Fruit fly (Drosophila melanogaster) whole organism, embryonic: ENCODE data around the gene mof.

Experiments
- B-H2 ChIP-seq: fragments of 200-800 bp; sonication (Bioruptor generic); optimal IDR thresholded peaks from 2 replicates; lab custom pipeline; 2018; ENCODE audit warnings: missing biosample characterization, mild to moderate bottlenecking, missing genetic modification characterization
- CG10147 ChIP-seq: fragments of 200-800 bp; sonication (Bioruptor generic); optimal IDR thresholded peaks from 2 replicates; lab custom pipeline; 2019; ENCODE audit warnings: missing biosample characterization, mild to moderate bottlenecking, missing genetic modification characterization, moderate library complexity
- CG10543 ChIP-seq: fragments of 200-800 bp; sonication (Bioruptor generic); optimal IDR thresholded peaks from 3 replicates; lab custom pipeline; 2017; ENCODE audit warnings: missing biosample characterization, mild to moderate bottlenecking, missing genetic modification characterization, moderate library complexity
- CG11093 ChIP-seq: fragments of 200-800 bp; sonication (Bioruptor generic); IDR thresholded peaks from 3 replicates; pipeline ENCODE4 v1.3.6; 2022; ENCODE audit warnings: missing biosample characterization, missing genetic modification characterization
- CG12769 ChIP-seq: fragments of 200-800 bp; sonication (Bioruptor generic); optimal IDR thresholded peaks from 2 replicates; lab custom pipeline; 2019; ENCODE audit warnings: missing biosample characterization, mild to moderate bottlenecking, missing genetic modification characterization, moderate library complexity
- CG13287 ChIP-seq: fragments of 200-800 bp; sonication (Bioruptor generic); IDR thresholded peaks from 2 replicates; pipeline ENCODE4 v1.3.6; 2022; ENCODE audit warnings: missing biosample characterization, missing genetic modification characterization; ENCODE audit not compliant: partially characterized antibody
- CG13296 ChIP-seq: fragments of 200-800 bp; sonication (Bioruptor generic); optimal IDR thresholded peaks from 3 replicates; lab custom pipeline; 2018; ENCODE audit warnings: missing biosample characterization, mild to moderate bottlenecking, missing genetic modification characterization
- CG14441 ChIP-seq: fragments of 200-800 bp; sonication (Bioruptor generic); IDR thresholded peaks from 2 replicates; pipeline ENCODE4 v1.3.6; 2022; ENCODE audit warnings: missing biosample characterization, missing genetic modification characterization
- CG15479 ChIP-seq: fragments of 200-800 bp; sonication (Bioruptor generic); optimal IDR thresholded peaks from 3 replicates; lab custom pipeline; 2019; ENCODE audit warnings: missing biosample characterization, mild to moderate bottlenecking, missing genetic modification characterization, moderate library complexity
- CG1603 ChIP-seq: fragments of 200-800 bp; sonication (Bioruptor generic); optimal IDR thresholded peaks from 2 replicates; lab custom pipeline; 2019; ENCODE audit warnings: missing biosample characterization, mild to moderate bottlenecking, missing genetic modification characterization, moderate library complexity
- CG17568 ChIP-seq: fragments of 200-800 bp; sonication (Bioruptor generic); optimal IDR thresholded peaks from 2 replicates; lab custom pipeline; 2018; ENCODE audit warnings: missing biosample characterization, mild to moderate bottlenecking, missing genetic modification characterization, moderate library complexity
- CG18476 ChIP-seq: fragments of 200-800 bp; sonication (Bioruptor generic); optimal IDR thresholded peaks from 2 replicates; lab custom pipeline; 2016; ENCODE audit warnings: missing biosample characterization, mild to moderate bottlenecking, missing genetic modification characterization
- CG3847 ChIP-seq: fragments of 200-800 bp; sonication (Bioruptor generic); IDR thresholded peaks from 2 replicates; pipeline ENCODE4 v1.3.6; 2022; ENCODE audit warnings: missing biosample characterization, missing genetic modification characterization
- CG4282 ChIP-seq: fragments of 200-800 bp; sonication (Bioruptor generic); optimal IDR thresholded peaks from 2 replicates; lab custom pipeline; 2016; ENCODE audit warnings: missing biosample characterization, missing genetic modification characterization
- CG6791 ChIP-seq: fragments of 200-800 bp; sonication (Bioruptor generic); IDR thresholded peaks from 3 replicates; pipeline ENCODE4 v1.3.6; 2022; ENCODE audit warnings: missing biosample characterization, missing genetic modification characterization; ENCODE audit not compliant: partially characterized antibody
- CG7786 ChIP-seq: fragments of 200-800 bp; sonication (Bioruptor generic); optimal IDR thresholded peaks from 2 replicates; lab custom pipeline; 2016; ENCODE audit warnings: missing biosample characterization, missing genetic modification characterization
- CG8089 ChIP-seq: fragments of 200-800 bp; sonication (Bioruptor generic); optimal IDR thresholded peaks from 3 replicates; lab custom pipeline; 2016; ENCODE audit warnings: missing biosample characterization, missing genetic modification characterization
- CG8944 ChIP-seq: fragments of 200-800 bp; sonication (Bioruptor generic); optimal IDR thresholded peaks from 3 replicates; lab custom pipeline; 2016; ENCODE audit warnings: missing biosample characterization, missing genetic modification characterization
- CkIIα-i1 ChIP-seq: fragments of 200-800 bp; sonication (Bioruptor generic); IDR thresholded peaks from 2 replicates; pipeline ENCODE4 v1.3.6; 2022; ENCODE audit warnings: missing biosample characterization, missing genetic modification characterization
- Deaf1 ChIP-seq: fragments of 200-800 bp; optimal IDR thresholded peaks from 3 replicates; lab custom pipeline; 2019; ENCODE audit warnings: missing biosample characterization, mild to moderate bottlenecking, missing genetic modification characterization, moderate library complexity
- E2f1 ChIP-seq: fragments of 200-800 bp; sonication (Bioruptor generic); IDR thresholded peaks from 2 replicates; pipeline ENCODE4 v1.3.6; 2022; ENCODE audit warnings: missing biosample characterization, missing genetic modification characterization
- Elba2 ChIP-seq: fragments of 200-800 bp; sonication (Bioruptor generic); optimal IDR thresholded peaks from 3 replicates; lab custom pipeline; 2016; ENCODE audit warnings: missing biosample characterization, missing genetic modification characterization
- Hmr ChIP-seq: fragments of 200-800 bp; sonication (Bioruptor generic); optimal IDR thresholded peaks from 3 replicates; lab custom pipeline; 2017; ENCODE audit warnings: mild to moderate bottlenecking, missing biosample characterization, missing genetic modification reagents, missing genetic modification characterization
- Mad ChIP-seq: fragments of 200-800 bp; sonication (Bioruptor generic); optimal IDR thresholded peaks from 2 replicates; lab custom pipeline; 2016; ENCODE audit warnings: missing biosample characterization, missing genetic modification characterization
- Med ChIP-seq: fragments of 200-800 bp; sonication (Bioruptor generic); peaks from one replicate; lab custom pipeline; 2016; ENCODE audit warnings: missing biosample characterization, missing genetic modification characterization, mild to moderate bottlenecking, inconsistent platforms, moderate library complexity
- NC2β ChIP-seq: fragments of 200-800 bp; sonication (Bioruptor generic); optimal IDR thresholded peaks from 2 replicates; lab custom pipeline; 2016; ENCODE audit warnings: missing biosample characterization, missing genetic modification characterization
- Rx ChIP-seq: fragments of 200-800 bp; sonication (Bioruptor generic); IDR thresholded peaks from 2 replicates; pipeline ENCODE4 v1.3.6; 2022; ENCODE audit warnings: missing biosample characterization, missing genetic modification characterization
- Stat92E ChIP-seq, 3 experiments: fragments of >200 bp in 2 of 3; fragments of 200-800 bp in 1 of 3; sonication (Bioruptor generic) in 1 of 3; optimal IDR thresholded peaks; 2 replicates each; lab custom pipeline; 2017 to 2019; ENCODE audit warnings: missing biosample characterization in 3 of 3, missing genetic modification characterization in 3 of 3, mild to moderate bottlenecking in 1 of 3, moderate library complexity in 1 of 3
- Taf1 ChIP-seq: fragments of 200-800 bp; sonication (Bioruptor generic); IDR thresholded peaks from 2 replicates; pipeline ENCODE4 v1.3.6; 2022; ENCODE audit warnings: missing biosample characterization, missing genetic modification characterization
- Trl ChIP-seq, 3 experiments: fragments of >200 bp in 2 of 3; fragments of 200-800 bp in 1 of 3; sonication (Bioruptor generic) in 1 of 3; optimal IDR thresholded peaks; 2 replicates in 1 of 3; 3 replicates in 2 of 3; lab custom pipeline; 2016 to 2017; ENCODE audit warnings: missing biosample characterization in 1 of 3, missing genetic modification characterization in 1 of 3
- Xrp1 ChIP-seq: fragments of 200-800 bp; sonication (Bioruptor generic); IDR thresholded peaks from 2 replicates; pipeline ENCODE4 v1.3.6; 2022; ENCODE audit warnings: missing biosample characterization, missing genetic modification characterization
- ara ChIP-seq: fragments of 200-800 bp; sonication (Bioruptor generic); IDR thresholded peaks from 2 replicates; pipeline ENCODE4 v1.3.6; 2022; ENCODE audit warnings: missing biosample characterization, missing genetic modification characterization
- bcd ChIP-seq: fragments of 200-800 bp; sonication (Bioruptor generic); optimal IDR thresholded peaks from 2 replicates; lab custom pipeline; 2017; ENCODE audit warnings: missing biosample characterization, mild to moderate bottlenecking, missing genetic modification characterization
- dimm ChIP-seq: fragments of 200-800 bp; sonication (Bioruptor generic); IDR thresholded peaks from 2 replicates; pipeline ENCODE4 v1.3.6; 2022; ENCODE audit warnings: missing biosample characterization, missing genetic modification characterization
- dmrt99B ChIP-seq: fragments of 200-800 bp; sonication (Bioruptor generic); optimal IDR thresholded peaks from 2 replicates; lab custom pipeline; 2018; ENCODE audit warnings: missing biosample characterization, mild to moderate bottlenecking, missing genetic modification characterization, moderate library complexity
- dpn ChIP-seq, 2 experiments: fragments of 200-800 bp; sonication (Bioruptor generic); optimal IDR thresholded peaks; 3 replicates each; lab custom pipeline; 2016; ENCODE audit warnings: missing biosample characterization in 2 of 2, missing genetic modification characterization in 2 of 2
- jumu ChIP-seq: fragments of 200-800 bp; sonication (Bioruptor generic); optimal IDR thresholded peaks from 3 replicates; lab custom pipeline; 2016; ENCODE audit warnings: missing biosample characterization, missing genetic modification characterization
- kni ChIP-seq: fragments of 200-800 bp; sonication (Bioruptor generic); optimal IDR thresholded peaks from 3 replicates; lab custom pipeline; 2017; ENCODE audit warnings: mild to moderate bottlenecking, missing biosample characterization, missing genetic modification reagents, missing genetic modification characterization
- lbe ChIP-seq: fragments of 200-800 bp; sonication (Bioruptor generic); optimal IDR thresholded peaks from 2 replicates; lab custom pipeline; 2016; ENCODE audit warnings: missing biosample characterization, mild to moderate bottlenecking, missing genetic modification characterization
- lilli ChIP-seq: fragments of 200-800 bp; sonication (Bioruptor generic); optimal IDR thresholded peaks from 3 replicates; lab custom pipeline; 2016; ENCODE audit warnings: missing biosample characterization, missing genetic modification characterization
- lola ChIP-seq, 3 experiments: fragments of >200 bp in 2 of 3; fragments of 200-800 bp in 1 of 3; sonication (Bioruptor generic) in 1 of 3; optimal IDR thresholded peaks; 2 replicates each; lab custom pipeline; 2017 to 2019; ENCODE audit warnings: missing biosample characterization in 3 of 3, missing genetic modification characterization in 3 of 3, mild to moderate bottlenecking in 1 of 3, moderate library complexity in 1 of 3
- maf-S ChIP-seq: fragments of 200-800 bp; sonication (Bioruptor generic); optimal IDR thresholded peaks from 2 replicates; lab custom pipeline; 2016; ENCODE audit warnings: missing biosample characterization, missing genetic modification characterization
- row ChIP-seq: fragments of 200-800 bp; sonication (Bioruptor generic); IDR thresholded peaks from 3 replicates; pipeline ENCODE4 v1.3.6; 2022; ENCODE audit warnings: missing biosample characterization, missing genetic modification characterization
- slou ChIP-seq: fragments of 200-800 bp; sonication (Bioruptor generic); optimal IDR thresholded peaks from 3 replicates; lab custom pipeline; 2016; ENCODE audit warnings: missing biosample characterization, missing genetic modification characterization
- slp2 ChIP-seq: fragments of 200-800 bp; sonication (Bioruptor generic); optimal IDR thresholded peaks from 2 replicates; lab custom pipeline; 2016; ENCODE audit warnings: missing biosample characterization, missing genetic modification characterization
- tap ChIP-seq: fragments of 200-800 bp; optimal IDR thresholded peaks from 3 replicates; lab custom pipeline; 2019; ENCODE audit warnings: missing biosample characterization, mild to moderate bottlenecking, missing genetic modification characterization, moderate library complexity
- unpg ChIP-seq: fragments of 200-800 bp; sonication (Bioruptor generic); optimal IDR thresholded peaks from 3 replicates; lab custom pipeline; 2018; ENCODE audit warnings: missing biosample characterization, mild to moderate bottlenecking, missing genetic modification characterization, moderate library complexity
- wor ChIP-seq: fragments of 200-800 bp; sonication (Bioruptor generic); IDR thresholded peaks from 2 replicates; pipeline ENCODE4 v1.3.6; 2022; ENCODE audit warnings: missing biosample characterization, missing genetic modification characterization
- z ChIP-seq: fragments of 200-800 bp; sonication (Bioruptor generic); IDR thresholded peaks from 3 replicates; pipeline ENCODE4 v1.3.6; 2022; ENCODE audit warnings: missing biosample characterization, missing genetic modification characterization

The mof gene

DNA sequence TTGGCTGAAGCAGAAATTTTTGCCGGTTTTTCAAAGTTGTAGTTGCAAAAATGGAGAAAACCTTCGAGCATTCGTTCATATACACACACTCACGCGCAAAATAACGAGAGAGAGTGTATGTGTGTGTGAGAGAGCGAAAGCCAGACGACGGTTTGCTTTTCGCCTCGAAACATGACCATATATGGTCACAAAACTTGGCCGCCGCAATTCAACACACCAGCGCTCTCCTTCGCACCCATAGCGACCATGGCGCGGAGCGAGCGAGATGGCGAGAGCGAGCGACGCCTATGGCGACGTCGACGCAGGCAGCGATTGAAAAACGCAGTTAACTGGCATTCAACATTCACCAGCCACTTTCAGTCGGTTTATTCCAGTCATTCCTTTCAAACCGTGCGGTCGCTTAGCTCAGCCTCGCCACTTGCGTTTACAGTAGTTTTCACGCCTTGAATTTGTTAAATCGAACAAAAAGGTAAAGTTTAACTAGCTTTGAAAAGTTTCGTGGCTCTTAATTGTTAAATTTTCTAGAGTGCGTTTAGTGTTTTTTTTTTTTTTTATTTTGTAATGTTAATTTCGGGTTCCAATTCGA lies 25.1 kb upstream of the mof start (continued):
- no peak for TF ChIP-seq unpg
- TF ChIP-seq Elba2 (GFP tag; lab: Kevin White, UChicago), result no peak
- TF ChIP-seq z (GFP tag; lab: Robert Waterston, UW), result no peak
- peak; percentile 65 for TF ChIP-seq CG12769 (tag; lab: Kevin White, UChicago)
- TF ChIP-seq CG1603 (tag; lab: Kevin White, UChicago), result peak; percentile 19
- peak; percentile 65 for TF ChIP-seq Trl (optimal IDR thresholded peaks at IDR 0.05; lab: Kevin White, UChicago)
- TF ChIP-seq Trl (GFP tag; optimal IDR thresholded peaks at IDR 0.05; lab: Kevin White, UChicago), result peak; percentile 29
- peak; percentile 41 for TF ChIP-seq lbe (GFP tag; lab: Kevin White, UChicago)
- TF ChIP-seq CG6791 (GFP tag; lab: Robert Waterston, UW), result 0 out of 3 replicates have a peak, but pooled peaks have one; percentile 19
- no peak for TF ChIP-seq Rx (GFP tag; lab: Robert Waterston, UW)
- TF ChIP-seq CG17568 (GFP tag; lab: Kevin White, UChicago), result no peak
- no peak for TF ChIP-seq E2f1 (GFP tag; lab: Robert Waterston, UW)
- TF ChIP-seq Xrp1 (GFP tag; lab: Robert Waterston, UW), result peak; percentile 34; the same call in 1 of the 2 replicates
- peak; percentile 63 for TF ChIP-seq Hmr (GFP tag; lab: Kevin White, UChicago)
- TF ChIP-seq CG10147 (GFP tag; lab: Kevin White, UChicago), result no peak
- peak; percentile 15 for TF ChIP-seq jumu (GFP tag; lab: Kevin White, UChicago)
- peak in 1 of 2 experiments; percentile 19 for TF ChIP-seq dpn (GFP tag; optimal IDR thresholded peaks at IDR 0.05; lab: Kevin White, UChicago)
- peak; percentile 35 for TF ChIP-seq kni (GFP tag; lab: Kevin White, UChicago)
- peak; percentile 29; the same call in 1 of the 2 replicates for TF ChIP-seq ara
- peak; percentile 51 for TF ChIP-seq CG18476 (GFP tag; lab: Kevin White, UChicago)
- peak; percentile 31 for TF ChIP-seq CG3847 (GFP tag; lab: Robert Waterston, UW)
- TF ChIP-seq CG7786 (GFP tag; lab: Kevin White, UChicago), result peak; percentile 25
- no peak for TF ChIP-seq CkIIα-i1
- peak; percentile 11 for TF ChIP-seq tap (tag; lab: Kevin White, UChicago)
- TF ChIP-seq CG13296 (GFP tag; lab: Kevin White, UChicago), result peak; percentile 43
- TF ChIP-seq CG11093, result no peak
- no peak for TF ChIP-seq lola (GFP tag; optimal IDR thresholded peaks at IDR 0.05; lab: Kevin White, UChicago)
- peak; percentile 40 for TF ChIP-seq Mad
- TF ChIP-seq lilli (GFP tag; lab: Kevin White, UChicago), result peak; percentile 78
- TF ChIP-seq CG15479 (GFP tag; lab: Kevin White, UChicago), result peak; percentile 48
- no peak for TF ChIP-seq dimm (GFP tag; lab: Robert Waterston, UW)
- TF ChIP-seq row (GFP tag; lab: Robert Waterston, UW), result peak; percentile 31; the same call in 1 of the 3 replicates
- no peak for TF ChIP-seq slp2 (GFP tag; lab: Kevin White, UChicago)
- no peak for TF ChIP-seq maf-S
- no peak; the same call in 1 of the 2 replicates for TF ChIP-seq CG13287 (GFP tag; lab: Robert Waterston, UW)
- peak; percentile 49 for TF ChIP-seq NC2β (GFP tag; lab: Kevin White, UChicago)
- TF ChIP-seq Deaf1 (tag; lab: Kevin White, UChicago), result peak; percentile 59
- peak; percentile 20 for TF ChIP-seq CG4282 (GFP tag; lab: Kevin White, UChicago)
- no peak for TF ChIP-seq CG14441 (GFP tag; lab: Robert Waterston, UW)
- TF ChIP-seq wor (GFP tag; lab: Robert Waterston, UW), result no peak
- peak; percentile 43 for TF ChIP-seq CG8089 (GFP tag; lab: Kevin White, UChicago)
- TF ChIP-seq bcd, result no peak
- TF ChIP-seq dmrt99B (tag; lab: Kevin White, UChicago), result peak; percentile 31
- peak; percentile 73 for TF ChIP-seq CG10543 (GFP tag; lab: Kevin White, UChicago)
- TF ChIP-seq slou (GFP tag; lab: Kevin White, UChicago), result no peak
- peak; percentile 0 for TF ChIP-seq CG8944
- TF ChIP-seq B-H2, result peak; percentile 34
- TF ChIP-seq Stat92E (GFP tag; optimal IDR thresholded peaks at IDR 0.05; lab: Kevin White, UChicago), result peak in 1 of 3 experiments; percentile 4
- peak; percentile 77 for TF ChIP-seq Med (GFP tag; lab: Kevin White, UChicago)
- TF ChIP-seq Taf1 (GFP tag; lab: Robert Waterston, UW), result no peak
